Fruit fly (Drosophila melanogaster) Kc167 (cell line): ENCODE results near the gene dtn.

Experiments
- Myc ChIP-seq: fragments of >200 bp; optimal IDR thresholded peaks from 2 replicates; lab custom pipeline; 2017; ENCODE audit warnings: missing external identifiers
- Sin3A ChIP-seq: fragments of >200 bp; optimal IDR thresholded peaks from 2 replicates; lab custom pipeline; 2018; ENCODE audit warnings: missing external identifiers
- h ChIP-seq: fragments of >200 bp; optimal IDR thresholded peaks from 3 replicates; lab custom pipeline; 2018; ENCODE audit warnings: missing external identifiers
- psq ChIP-seq: fragments of >200 bp; optimal IDR thresholded peaks from 2 replicates; lab custom pipeline; 2017; ENCODE audit warnings: missing external identifiers
- ttk ChIP-seq: sonication (Bioruptor generic); optimal IDR thresholded peaks from 2 replicates; lab custom pipeline; 2017; ENCODE audit warnings: missing external identifiers

DNA sequence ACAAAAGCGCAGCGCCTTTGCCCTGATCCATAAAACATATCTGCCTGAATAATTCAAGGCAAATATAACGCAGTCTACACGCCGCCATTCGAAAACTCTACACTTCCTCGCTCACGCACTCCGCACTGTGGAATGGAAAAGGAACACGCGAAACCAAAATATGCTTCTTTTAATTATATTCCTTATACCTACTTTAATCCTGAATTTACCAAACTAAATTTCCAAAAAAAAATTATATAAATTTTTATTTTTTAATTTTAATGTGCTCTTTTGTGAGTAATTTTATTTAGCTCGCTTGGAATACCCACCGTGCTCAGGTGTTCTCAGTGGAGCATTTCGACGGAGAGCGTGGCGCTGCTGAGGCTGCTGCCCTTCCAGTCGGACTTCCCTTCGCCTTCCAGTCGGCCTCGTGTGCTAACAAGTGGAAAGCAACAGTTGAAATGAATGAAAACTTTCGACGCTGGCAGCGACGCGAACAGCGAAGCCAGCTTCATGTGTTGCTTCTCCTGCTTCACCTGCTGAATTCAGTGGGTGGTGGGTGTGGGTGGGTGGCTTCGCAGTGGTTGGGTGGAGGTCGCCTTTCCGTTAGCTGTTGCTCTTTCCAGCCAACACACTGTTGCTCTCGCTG lies 32.1 kb upstream of the dtn start:
- TF ChIP-seq Sin3A (lab: Kevin White, UChicago), result no peak
- no peak for TF ChIP-seq psq (lab: Kevin White, UChicago)
- no peak for TF ChIP-seq ttk (lab: Kevin White, UChicago)
- TF ChIP-seq Myc (lab: Kevin White, UChicago), result no peak
- no peak for TF ChIP-seq h (lab: Kevin White, UChicago)
